Fruit fly (Drosophila melanogaster): ENCODE measurements around the gene CG42834.
A peak's percentile ranks its signal among the peaks of the same experiment; 100 is the strongest.

The CG42834 gene

dm6 chr3R:17402434-17402833, 16.1 kb upstream of the CG42834 start, which contains the start of gene Sur-8 (continued):
- TF ChIP-seq CG18764 (GFP tag; optimal IDR thresholded peaks at IDR 0.05): peak; percentile 27
- no peak for TF ChIP-seq ash1 (GFP tag; optimal IDR thresholded peaks at IDR 0.05)
- TF ChIP-seq CG6272 (GFP tag; IDR thresholded peaks at IDR 0.05): peak; percentile 51; the same call in 1 of the 2 replicates
- TF ChIP-seq trh (GFP tag; optimal IDR thresholded peaks at IDR 0.05): no peak
- peak; percentile 70 for TF ChIP-seq Antp (GFP tag; optimal IDR thresholded peaks at IDR 0.05)
- no peak for TF ChIP-seq CG30020 (tag; optimal IDR thresholded peaks at IDR 0.05)
- peak; percentile 17 to 74 for TF ChIP-seq chif (GFP tag; optimal IDR thresholded peaks at IDR 0.05)
- TF ChIP-seq dmrt11E (tag; optimal IDR thresholded peaks at IDR 0.05): no peak
- TF ChIP-seq ara (GFP tag; IDR thresholded peaks at IDR 0.05): no peak
- peak; percentile 59 for TF ChIP-seq pum (GFP tag; optimal IDR thresholded peaks at IDR 0.05)
- TF ChIP-seq Ada2b (GFP tag; IDR thresholded peaks at IDR 0.05): peak; percentile 69
- TF ChIP-seq lov (optimal IDR thresholded peaks at IDR 0.05): no peak
- no peak for TF ChIP-seq lov (GFP tag; IDR thresholded peaks at IDR 0.05)
- TF ChIP-seq CG31365 (tag; optimal IDR thresholded peaks at IDR 0.05): peak; percentile 11
- TF ChIP-seq CG30431 (GFP tag; optimal IDR thresholded peaks at IDR 0.05): peak; percentile 40
- no peak for TF ChIP-seq fd102C (GFP tag; optimal IDR thresholded peaks at IDR 0.05)
- peak; percentile 32; the same call in 1 of the 2 replicates for TF ChIP-seq CG17612 (GFP tag; IDR thresholded peaks at IDR 0.05)
- peak; percentile 61; the same call in 2 of the 3 replicates for TF ChIP-seq ase (GFP tag; IDR thresholded peaks at IDR 0.05)
- peak; percentile 98 for TF ChIP-seq CTCF (GFP tag; optimal IDR thresholded peaks at IDR 0.05)
- TF ChIP-seq dimm (GFP tag; IDR thresholded peaks at IDR 0.05): no peak
- TF ChIP-seq al (GFP tag; IDR thresholded peaks at IDR 0.05): peak; percentile 21; the same call in 1 of the 2 replicates
- TF ChIP-seq Max (GFP tag; optimal IDR thresholded peaks at IDR 0.05): no peak
- TF ChIP-seq Hand (GFP tag; optimal IDR thresholded peaks at IDR 0.05): no peak
- peak; percentile 57 for TF ChIP-seq CG1602 (GFP tag; optimal IDR thresholded peaks at IDR 0.05)
- no peak for TF ChIP-seq twi (tag; optimal IDR thresholded peaks at IDR 0.05)
- no peak for TF ChIP-seq hbn (GFP tag; IDR thresholded peaks at IDR 0.05; ENCODE audit: partially characterized antibody)
- no peak for TF ChIP-seq hkb (optimal IDR thresholded peaks at IDR 0.05)
- TF ChIP-seq hkb (GFP tag; IDR thresholded peaks at IDR 0.05): peak; percentile 56; the same call in 1 of the 2 replicates
- peak; percentile 69 for TF ChIP-seq mam (GFP tag; optimal IDR thresholded peaks at IDR 0.05)
- peak; percentile 7 for TF ChIP-seq CG3163 (GFP tag; optimal IDR thresholded peaks at IDR 0.05)
- TF ChIP-seq sna (GFP tag; IDR thresholded peaks at IDR 0.05; ENCODE audit: partially characterized antibody): no peak
- TF ChIP-seq Bteb2 (GFP tag; optimal IDR thresholded peaks at IDR 0.05): no peak
- peak; percentile 67 for TF ChIP-seq HLHmδ (GFP tag; optimal IDR thresholded peaks at IDR 0.05)
- peak; percentile 44 for TF ChIP-seq nmo (GFP tag; optimal IDR thresholded peaks at IDR 0.05)
- no peak for TF ChIP-seq CG7963 (GFP tag; IDR thresholded peaks at IDR 0.05; ENCODE audit: partially characterized antibody)
- no peak for TF ChIP-seq sens-2 (GFP tag; IDR thresholded peaks at IDR 0.05)
- TF ChIP-seq CG14667 (GFP tag; IDR thresholded peaks at IDR 0.05): peak; percentile 41; the same call in 1 of the 2 replicates
- TF ChIP-seq CG1832 (GFP tag; optimal IDR thresholded peaks at IDR 0.05): no peak
- peak; percentile 81 for TF ChIP-seq Ptx1 (GFP tag; IDR thresholded peaks at IDR 0.05)
- TF ChIP-seq CG6854 (GFP tag; optimal IDR thresholded peaks at IDR 0.05): peak; percentile 1
- TF ChIP-seq CG34376 (GFP tag; optimal IDR thresholded peaks at IDR 0.05): peak; percentile 39
- peak; percentile 52 for TF ChIP-seq CG4820 (GFP tag; optimal IDR thresholded peaks at IDR 0.05)
- peak; percentile 51; the same call in 2 of the 3 replicates for TF ChIP-seq CG6175 (GFP tag; IDR thresholded peaks at IDR 0.05)
- no peak for TF ChIP-seq Tbp (GFP tag; optimal IDR thresholded peaks at IDR 0.05)
- TF ChIP-seq H15 (GFP tag; IDR thresholded peaks at IDR 0.05): peak; percentile 74
- TF ChIP-seq CG2202 (tag; optimal IDR thresholded peaks at IDR 0.05): no peak
- TF ChIP-seq disco-r (GFP tag; optimal IDR thresholded peaks at IDR 0.05): peak; percentile 17
- TF ChIP-seq CG7987 (GFP tag; optimal IDR thresholded peaks at IDR 0.05): peak; percentile 64
- peak; percentile 67 for TF ChIP-seq sob (GFP tag; IDR thresholded peaks at IDR 0.05)
- peak; percentile 55 for TF ChIP-seq CG1647 (GFP tag; optimal IDR thresholded peaks at IDR 0.05)
- 0 out of 2 replicates have a peak, but pooled peaks have one; percentile 5 for TF ChIP-seq bowl (GFP tag; IDR thresholded peaks at IDR 0.05)
- no peak for TF ChIP-seq Doc3 (GFP tag; IDR thresholded peaks at IDR 0.05; ENCODE audit: partially characterized antibody)
- peak; percentile 63 for TF ChIP-seq Hr3 (GFP tag; optimal IDR thresholded peaks at IDR 0.05)
